Fruit fly (Drosophila melanogaster): ENCODE results near the gene Hml.
A peak's percentile ranks its signal among the peaks of the same experiment; 100 is the strongest.

Gene Hml

dm6 chr3L:13845292-13845691, 562 bp upstream of the Hml start (continued):
- TF ChIP-seq ato (GFP tag; IDR thresholded peaks at IDR 0.05; ENCODE audit: partially characterized antibody) (peak; percentile 42), Fer1 (GFP tag; optimal IDR thresholded peaks at IDR 0.05) (no peak), tgo (GFP tag; IDR thresholded peaks at IDR 0.05) (no peak), YL-1 (GFP tag; optimal IDR thresholded peaks at IDR 0.05) (no peak), CG6689 (GFP tag; IDR thresholded peaks at IDR 0.05) (no peak), Nf-YA (GFP tag; IDR thresholded peaks at IDR 0.05) (no peak), CG9932 (GFP tag; IDR thresholded peaks at IDR 0.05) (peak; percentile 44; the same call in 1 of the 2 replicates), CG10366 (GFP tag; IDR thresholded peaks at IDR 0.05) (no peak), CG1647 (GFP tag; optimal IDR thresholded peaks at IDR 0.05) (no peak), rib (GFP tag; IDR thresholded peaks at IDR 0.05) (no peak), CG7745 (tag; optimal IDR thresholded peaks at IDR 0.05) (no peak), Rfx (GFP tag; IDR thresholded peaks at IDR 0.05) (peak; percentile 72; the same call in 1 of the 2 replicates), Hmr (GFP tag; optimal IDR thresholded peaks at IDR 0.05) (peak; percentile 9), CG9215 (GFP tag; IDR thresholded peaks at IDR 0.05) (peak; percentile 6; the same call in 1 of the 2 replicates), C15 (GFP tag; IDR thresholded peaks at IDR 0.05) (no peak), tll (GFP tag; optimal IDR thresholded peaks at IDR 0.05) (no peak), D (optimal IDR thresholded peaks at IDR 0.05) (no peak), D (GFP tag; optimal IDR thresholded peaks at IDR 0.05) (no peak), Dad (GFP tag; optimal IDR thresholded peaks at IDR 0.05) (no peak), CG10462 (GFP tag; optimal IDR thresholded peaks at IDR 0.05) (no peak), CG8359 (GFP tag; optimal IDR thresholded peaks at IDR 0.05; ENCODE audit: borderline replicate concordance) (no peak), Spps (tag; optimal IDR thresholded peaks at IDR 0.05) (no peak), klu (GFP tag; IDR thresholded peaks at IDR 0.05) (0 out of 2 replicates have a peak, but pooled peaks have one; percentile 32), Gug (GFP tag; IDR thresholded peaks at IDR 0.05) (peak; percentile 42; the same call in 1 of the 4 replicates), pnt (GFP tag; optimal IDR thresholded peaks at IDR 0.05) (peak; percentile 39), otp (GFP tag; IDR thresholded peaks at IDR 0.05) (0 out of 3 replicates have a peak, but pooled peaks have one; percentile 30), sqz (GFP tag; optimal IDR thresholded peaks at IDR 0.05) (no peak), maf-S (GFP tag; optimal IDR thresholded peaks at IDR 0.05) (no peak), hbn (GFP tag; IDR thresholded peaks at IDR 0.05; ENCODE audit: partially characterized antibody) (peak; percentile 23; the same call in 1 of the 2 replicates), CG7357 (GFP tag; IDR thresholded peaks at IDR 0.05) (no peak), jumu (GFP tag; optimal IDR thresholded peaks at IDR 0.05) (peak; percentile 1), Hr78 (GFP tag; optimal IDR thresholded peaks at IDR 0.05) (no peak), Oaz (GFP tag; IDR thresholded peaks at IDR 0.05) (0 out of 2 replicates have a peak, but pooled peaks have one; percentile 7), CG2202 (tag; optimal IDR thresholded peaks at IDR 0.05) (no peak), grau (tag; optimal IDR thresholded peaks at IDR 0.05) (no peak), CG4424 (GFP tag; optimal IDR thresholded peaks at IDR 0.05) (peak; percentile 43), CG1832 (GFP tag; optimal IDR thresholded peaks at IDR 0.05) (no peak), CG10209 (GFP tag; optimal IDR thresholded peaks at IDR 0.05) (no peak), pzg (GFP tag; optimal IDR thresholded peaks at IDR 0.05) (peak; percentile 37), Med (GFP tag) (no peak), eve (GFP tag; optimal IDR thresholded peaks at IDR 0.05) (no peak), Sox102F (GFP tag; optimal IDR thresholded peaks at IDR 0.05) (no peak), p53 (GFP tag; optimal IDR thresholded peaks at IDR 0.05) (peak; percentile 43), sc (optimal IDR thresholded peaks at IDR 0.05) (no peak), sc (GFP tag; optimal IDR thresholded peaks at IDR 0.05) (no peak), salm (tag; optimal IDR thresholded peaks at IDR 0.05) (no peak), en (GFP tag; optimal IDR thresholded peaks at IDR 0.05) (no peak), run (tag; optimal IDR thresholded peaks at IDR 0.05) (no peak), nmo (GFP tag; optimal IDR thresholded peaks at IDR 0.05) (peak; percentile 61), CG12769 (tag; optimal IDR thresholded peaks at IDR 0.05) (no peak), TFAM (GFP tag; optimal IDR thresholded peaks at IDR 0.05) (no peak)
